Worm (Caenorhabditis elegans) whole organism, young adult: Measurements from ENCODE around the gene nhr-120.

ENCODE experiments used
- F33H1.4 ChIP-seq: fragments of 200-800 bp; sonication (Bioruptor generic); IDR thresholded peaks from 2 replicates; pipeline ENCODE4 v1.3.6; 2022; ENCODE audit warnings: missing genetic modification reagents, missing genetic modification characterization, missing compliant biosample characterization
- F37B4.10 ChIP-seq: fragments of 200-800 bp; sonication (Bioruptor generic); IDR thresholded peaks from 2 replicates; pipeline ENCODE4 v1.3.6; 2022; ENCODE audit warnings: missing genetic modification characterization, missing compliant biosample characterization
- Y53F4B.3 ChIP-seq: fragments of 200-800 bp; sonication (Bioruptor generic); IDR thresholded peaks from 2 replicates; pipeline ENCODE4 v1.3.6; 2022; ENCODE audit warnings: missing genetic modification reagents, missing genetic modification characterization, missing compliant biosample characterization
- Y67H2A.10 ChIP-seq: fragments of 200-800 bp; sonication (Bioruptor generic); conservative IDR thresholded peaks from 2 replicates; pipeline ENCODE4 v1.3.6; 2022; ENCODE audit warnings: missing genetic modification reagents, missing genetic modification characterization, missing compliant biosample characterization
- ZK185.1 ChIP-seq: sonication (generic microtip); optimal IDR thresholded peaks from 2 replicates; lab custom pipeline; 2016; ENCODE audit warnings: mild to moderate bottlenecking, missing genetic modification characterization, missing compliant biosample characterization; ENCODE audit not compliant: poor library complexity, severe bottlenecking
- dpff-1 ChIP-seq: sonication (generic microtip); optimal IDR thresholded peaks from 2 replicates; lab custom pipeline; 2017; ENCODE audit warnings: mild to moderate bottlenecking, missing genetic modification characterization, missing compliant biosample characterization
- dpl-1 ChIP-seq: fragments of 150-350 bp; optimal IDR thresholded peaks from 2 replicates; lab custom pipeline; 2014; ENCODE audit warnings: missing biosample characterization, missing genetic modification reagents, missing genetic modification characterization
- efl-1 ChIP-seq: fragments of 150-350 bp; optimal IDR thresholded peaks from 2 replicates; lab custom pipeline; 2014; ENCODE audit warnings: missing biosample characterization, missing genetic modification reagents, missing genetic modification characterization
- egl-44 ChIP-seq: fragments of 200-800 bp; sonication (Bioruptor generic); IDR thresholded peaks from 2 replicates; pipeline ENCODE4 v1.3.6; 2022; ENCODE audit warnings: missing genetic modification reagents, missing genetic modification characterization, missing compliant biosample characterization
- ets-4 ChIP-seq: fragments of 200-800 bp; sonication (Bioruptor generic); optimal IDR thresholded peaks from 2 replicates; lab custom pipeline; 2018; ENCODE audit warnings: mild to moderate bottlenecking, missing genetic modification characterization, missing compliant biosample characterization
- him-1 ChIP-seq: sonication (generic microtip); optimal IDR thresholded peaks from 2 replicates; lab custom pipeline; 2016; ENCODE audit warnings: missing genotype, missing genetic modification reagents, missing genetic modification characterization, missing compliant biosample characterization
- lag-1 ChIP-seq: fragments of 200-800 bp; sonication (Bioruptor generic); IDR thresholded peaks from 2 replicates; pipeline ENCODE4 v1.3.6; 2022; ENCODE audit warnings: missing genetic modification reagents, missing genetic modification characterization, missing compliant biosample characterization
- mes-4 ChIP-seq: sonication (generic microtip); optimal IDR thresholded peaks from 2 replicates; lab custom pipeline; 2016; ENCODE audit warnings: missing genotype, missing genetic modification characterization, missing compliant biosample characterization
- snpc-4 ChIP-seq, 5 experiments: fragments of 150-350 bp in 1 of 5; sonication (generic microtip) in 4 of 5; optimal IDR thresholded peaks; 2 replicates each; lab custom pipeline; 2014 to 2018; ENCODE audit warnings: missing genetic modification characterization in 5 of 5, missing biosample characterization in 3 of 5, antibody characterized with exemption in 2 of 5, mild to moderate bottlenecking in 2 of 5, missing compliant biosample characterization in 2 of 5, missing genotype in 2 of 5, moderate library complexity in 2 of 5, missing genetic modification reagents in 1 of 5

DNA sequence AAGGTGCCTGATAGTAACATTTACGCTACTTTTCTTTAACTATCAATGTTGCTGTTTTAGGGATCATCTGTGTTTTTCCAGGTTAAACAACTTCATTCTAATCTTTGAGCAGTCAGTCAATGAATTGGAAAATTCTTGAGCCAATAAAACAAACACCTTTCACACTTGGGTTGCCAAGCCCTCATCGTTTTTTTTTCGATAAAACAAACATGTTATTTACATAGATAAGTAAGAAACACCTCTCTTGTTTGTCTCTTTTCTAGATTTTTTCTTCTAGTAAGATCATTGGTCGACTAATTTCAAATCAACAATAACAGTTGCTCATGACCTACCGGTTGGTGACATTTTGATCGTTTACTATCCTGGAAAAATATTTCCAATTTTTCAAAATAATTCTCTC lies 38.5 kb downstream of the nhr-120 start:
- no peak for TF ChIP-seq F37B4.10 (GFP tag; lab: Robert Waterston, UW)
- TF ChIP-seq ZK185.1 (tag; lab: Kevin White, UChicago), result no peak
- TF ChIP-seq ets-4, result no peak
- TF ChIP-seq egl-44 (GFP tag; lab: Robert Waterston, UW), result no peak
- no peak for TF ChIP-seq efl-1 (GFP tag; lab: Kevin White, UChicago)
- no peak for TF ChIP-seq snpc-4 (GFP tag; optimal IDR thresholded peaks at IDR 0.05; lab: Kevin White, UChicago)
- TF ChIP-seq snpc-4 (tag; optimal IDR thresholded peaks at IDR 0.05; lab: Kevin White, UChicago), result no peak
- no peak for TF ChIP-seq him-1 (tag; lab: Kevin White, UChicago)
- TF ChIP-seq lag-1, result no peak
- no peak for TF ChIP-seq F33H1.4
- TF ChIP-seq dpl-1 (GFP tag; lab: Kevin White, UChicago), result no peak
- TF ChIP-seq Y53F4B.3 (GFP tag; lab: Robert Waterston, UW), result no peak
- no peak for TF ChIP-seq Y67H2A.10 (GFP tag; lab: Robert Waterston, UW)
- no peak for TF ChIP-seq dpff-1
- TF ChIP-seq mes-4, result no peak
